Worm (Caenorhabditis elegans): ENCODE data around the gene nape-2.

nape-2 gene

DNA sequence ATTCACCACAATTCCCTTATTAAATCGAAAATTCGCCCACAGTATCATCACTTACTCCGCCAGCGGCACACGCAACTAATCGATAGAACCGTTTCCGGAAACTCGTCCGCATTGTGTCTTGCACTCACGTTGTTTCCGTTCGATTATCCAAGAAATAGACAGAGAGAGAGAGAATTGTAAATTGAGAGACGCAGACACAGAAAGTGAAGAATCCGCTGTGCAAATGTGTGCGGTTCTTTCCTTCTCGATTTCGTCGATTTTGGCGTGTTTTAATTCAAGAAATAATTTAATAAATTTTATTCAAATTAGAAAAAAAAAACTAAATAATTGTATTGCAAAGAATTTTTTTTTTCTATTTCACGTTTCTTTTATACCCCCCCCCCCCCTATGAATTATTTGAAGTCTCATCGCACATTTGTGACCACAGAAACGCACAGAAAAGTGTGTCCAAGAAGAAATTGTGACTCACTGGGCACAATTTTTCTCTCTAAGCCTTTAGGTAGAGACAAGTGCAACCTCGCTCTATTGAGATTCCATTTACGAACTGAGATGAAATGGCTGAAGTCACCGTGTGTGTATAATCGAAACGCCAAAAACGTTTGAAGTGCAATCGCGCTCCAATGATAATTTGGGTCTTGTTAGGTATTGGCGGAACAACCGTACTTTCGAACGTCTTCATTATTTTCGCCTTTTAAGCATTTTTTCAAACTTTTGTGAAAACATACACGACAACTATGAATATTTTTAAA lies at the start of gene nape-2:
TSS of gene nape-2 (minus strand) at position 271 of the 749 bp plus-strand sequence.
- TF ChIP-seq mab-5 (tag; optimal IDR thresholded peaks at IDR 0.05): no peak
- no peak for TF ChIP-seq ztf-4 (tag; optimal IDR thresholded peaks at IDR 0.05)
- TF ChIP-seq nhr-25 (tag; optimal IDR thresholded peaks at IDR 0.05): no peak
- TF ChIP-seq C34F6.9 (tag; optimal IDR thresholded peaks at IDR 0.05): peak; percentile 5
- no peak for TF ChIP-seq nhr-21 (tag; optimal IDR thresholded peaks at IDR 0.05)
- no peak for TF ChIP-seq R02D3.7 (tag; optimal IDR thresholded peaks at IDR 0.05)
- no peak for TF ChIP-seq lin-11 (tag; optimal IDR thresholded peaks at IDR 0.05)
- TF ChIP-seq elt-3 (tag; optimal IDR thresholded peaks at IDR 0.05): no peak
- TF ChIP-seq fos-1 (tag; optimal IDR thresholded peaks at IDR 0.05): peak; percentile 24
- TF ChIP-seq sem-4 (tag; optimal IDR thresholded peaks at IDR 0.05): no peak
- TF ChIP-seq mbf-1 (tag; optimal IDR thresholded peaks at IDR 0.05): no peak
- no peak for TF ChIP-seq nhr-77 (tag; optimal IDR thresholded peaks at IDR 0.05)
- TF ChIP-seq lsy-2 (tag; optimal IDR thresholded peaks at IDR 0.05): peak in 1 of 2 experiments; percentile 27
- TF ChIP-seq zag-1 (tag; optimal IDR thresholded peaks at IDR 0.05): no peak
- no peak for TF ChIP-seq aly-2 (tag; optimal IDR thresholded peaks at IDR 0.05)
- no peak for TF ChIP-seq nhr-12 (tag; optimal IDR thresholded peaks at IDR 0.05)
- no peak for TF ChIP-seq snpc-4 (tag; optimal IDR thresholded peaks at IDR 0.05)
- no peak for TF ChIP-seq alr-1 (tag; optimal IDR thresholded peaks at IDR 0.05)
- no peak for TF ChIP-seq unc-39 (tag; optimal IDR thresholded peaks at IDR 0.05)
- no peak for TF ChIP-seq ceh-82 (tag; optimal IDR thresholded peaks at IDR 0.05)
- peak; percentile 17 for TF ChIP-seq crh-2 (tag; optimal IDR thresholded peaks at IDR 0.05)
- no peak for TF ChIP-seq unc-62 (GFP tag; optimal IDR thresholded peaks at IDR 0.05)
- TF ChIP-seq nhr-129 (tag; optimal IDR thresholded peaks at IDR 0.05): peak; percentile 30
- TF ChIP-seq lin-39 (tag; optimal IDR thresholded peaks at IDR 0.05): no peak
- TF ChIP-seq ztf-11 (tag; optimal IDR thresholded peaks at IDR 0.05): no peak
- no peak for TF ChIP-seq nhr-23 (tag; optimal IDR thresholded peaks at IDR 0.05)
- no peak for TF ChIP-seq nhr-237 (tag; optimal IDR thresholded peaks at IDR 0.05)
- TF ChIP-seq nhr-6 (tag; optimal IDR thresholded peaks at IDR 0.05): no peak
- TF ChIP-seq mdl-1 (tag; optimal IDR thresholded peaks at IDR 0.05): no peak
- peak; percentile 18 for TF ChIP-seq unc-55 (GFP tag; optimal IDR thresholded peaks at IDR 0.05)
- TF ChIP-seq dmd-4 (tag; optimal IDR thresholded peaks at IDR 0.05): no peak
- TF ChIP-seq lin-13 (GFP tag; optimal IDR thresholded peaks at IDR 0.05): no peak
- no peak for TF ChIP-seq sma-3 (GFP tag; optimal IDR thresholded peaks at IDR 0.05)

ce11 chrIV:3783910-3784309 lies 45.2 kb upstream of the nape-2 start, which contains the start of gene glct-6:
glct-6 (plus strand) TSS chrIV:3784210.
- TF ChIP-seq gmeb-1 (tag; optimal IDR thresholded peaks at IDR 0.05): no peak
- no peak for TF ChIP-seq lin-11 (tag; optimal IDR thresholded peaks at IDR 0.05)
- no peak for TF ChIP-seq lin-39 (tag; optimal IDR thresholded peaks at IDR 0.05)
- no peak for TF ChIP-seq ztf-1 (GFP tag; conservative IDR thresholded peaks at IDR 0.05)
- no peak for TF ChIP-seq F13H6.1 (tag; optimal IDR thresholded peaks at IDR 0.05)
- no peak for TF ChIP-seq egl-27 (tag; optimal IDR thresholded peaks at IDR 0.05)
- no peak for TF ChIP-seq snpc-4 (tag; optimal IDR thresholded peaks at IDR 0.05)
- no peak for TF ChIP-seq mbf-1 (tag; optimal IDR thresholded peaks at IDR 0.05)
- no peak for TF ChIP-seq unc-62 (GFP tag; optimal IDR thresholded peaks at IDR 0.05)
- TF ChIP-seq zag-1 (tag; optimal IDR thresholded peaks at IDR 0.05): no peak
- TF ChIP-seq peb-1 (tag; optimal IDR thresholded peaks at IDR 0.05): no peak
- no peak for TF ChIP-seq C34F6.9 (tag; optimal IDR thresholded peaks at IDR 0.05)
- TF ChIP-seq fos-1 (tag; optimal IDR thresholded peaks at IDR 0.05): no peak
- TF ChIP-seq sem-4 (tag; optimal IDR thresholded peaks at IDR 0.05): no peak
- no peak for TF ChIP-seq nhr-21 (tag; optimal IDR thresholded peaks at IDR 0.05)

- TF ChIP-seq unc-62 (GFP tag; optimal IDR thresholded peaks at IDR 0.05) (no peak), unc-39 (tag; optimal IDR thresholded peaks at IDR 0.05) (no peak), ceh-82 (tag; optimal IDR thresholded peaks at IDR 0.05) (no peak), sem-4 (tag; optimal IDR thresholded peaks at IDR 0.05) (no peak), unc-55 (GFP tag; optimal IDR thresholded peaks at IDR 0.05) (no peak), nhr-23 (tag; optimal IDR thresholded peaks at IDR 0.05) (no peak), F13H6.1 (tag; optimal IDR thresholded peaks at IDR 0.05) (no peak), skn-1 (tag; optimal IDR thresholded peaks at IDR 0.05) (no peak), ama-1 (optimal IDR thresholded peaks at IDR 0.05) (no peak), mdl-1 (tag; optimal IDR thresholded peaks at IDR 0.05) (no peak), nhr-237 (tag; optimal IDR thresholded peaks at IDR 0.05) (no peak), sma-9 (GFP tag; optimal IDR thresholded peaks at IDR 0.05) (no peak), sma-9 (tag; optimal IDR thresholded peaks at IDR 0.05) (no peak), nhr-12 (tag; optimal IDR thresholded peaks at IDR 0.05) (no peak)
Observed at ce11 chrIV:3781539-3781938, 42.8 kb upstream of the nape-2 start.
